Worm (Caenorhabditis elegans) whole organism, L3 larva: Measurements from ENCODE around the gene sox-2.

Source experiments
- R02D3.7 ChIP-seq: fragments of 150-350 bp; optimal IDR thresholded peaks from 2 replicates; lab custom pipeline; 2014; ENCODE audit warnings: missing biosample characterization, missing genetic modification characterization
- ZK546.5 ChIP-seq: sonication (generic microtip); optimal IDR thresholded peaks from 2 replicates; lab custom pipeline; 2017; ENCODE audit warnings: missing biosample characterization, missing genetic modification characterization
- aly-2 ChIP-seq: fragments of 150-350 bp; optimal IDR thresholded peaks from 2 replicates; lab custom pipeline; 2014; ENCODE audit warnings: missing biosample characterization, missing genetic modification characterization
- ama-1 ChIP-seq: fragments of 150-350 bp; optimal IDR thresholded peaks from 2 replicates; lab custom pipeline; 2018
- ceh-28 ChIP-seq: fragments of 150-350 bp; optimal IDR thresholded peaks from 2 replicates; lab custom pipeline; 2014; ENCODE audit warnings: missing biosample characterization, missing genetic modification reagents, missing genetic modification characterization
- ceh-82 ChIP-seq: fragments of 150-350 bp; optimal IDR thresholded peaks from 2 replicates; lab custom pipeline; 2014; ENCODE audit warnings: missing biosample characterization, missing genetic modification characterization
- ceh-9 ChIP-seq: sonication (generic microtip); optimal IDR thresholded peaks from 2 replicates; lab custom pipeline; 2018; ENCODE audit warnings: missing biosample characterization, missing genetic modification characterization
- daf-12 ChIP-seq: fragments of 150-350 bp; optimal IDR thresholded peaks from 2 replicates; lab custom pipeline; 2014; ENCODE audit warnings: missing biosample characterization, missing genetic modification reagents, missing genetic modification characterization
- egl-27 ChIP-seq: sonication (generic microtip); optimal IDR thresholded peaks from 4 replicates; lab custom pipeline; 2017; ENCODE audit warnings: missing biosample characterization, missing genetic modification reagents, missing genetic modification characterization
- egl-5 ChIP-seq: fragments of 150-350 bp; optimal IDR thresholded peaks from 2 replicates; lab custom pipeline; 2017; ENCODE audit warnings: missing biosample characterization, missing genetic modification reagents, missing genetic modification characterization, inconsistent platforms
- elt-1 ChIP-seq: fragments of 150-350 bp; optimal IDR thresholded peaks from 2 replicates; lab custom pipeline; 2014; ENCODE audit warnings: missing biosample characterization, missing genetic modification characterization
- elt-2 ChIP-seq: sonication (generic microtip); optimal IDR thresholded peaks from 2 replicates; lab custom pipeline; 2016; ENCODE audit warnings: missing genetic modification reagents, mild to moderate bottlenecking, missing genetic modification characterization, missing compliant biosample characterization
- elt-3 ChIP-seq, 3 experiments: fragments of 150-350 bp in 1 of 3; sonication (generic microtip) in 2 of 3; optimal IDR thresholded peaks; 2 replicates in 2 of 3; 4 replicates in 1 of 3; lab custom pipeline; 2014 to 2017; ENCODE audit warnings: missing biosample characterization in 3 of 3, missing genetic modification characterization in 3 of 3
- eor-1 ChIP-seq, 2 experiments: fragments of 150-350 bp; optimal IDR thresholded peaks; 2 replicates each; lab custom pipeline; 2014 to 2018; ENCODE audit warnings: missing biosample characterization in 2 of 2, missing genetic modification characterization in 2 of 2
- fkh-10 ChIP-seq: sonication (generic microtip); optimal IDR thresholded peaks from 2 replicates; lab custom pipeline; 2017; ENCODE audit warnings: missing biosample characterization, missing genetic modification reagents, missing genetic modification characterization
- fkh-2 ChIP-seq: fragments of 150-350 bp; optimal IDR thresholded peaks from 2 replicates; lab custom pipeline; 2014; ENCODE audit warnings: missing biosample characterization, missing genetic modification reagents, missing genetic modification characterization
- fos-1 ChIP-seq: fragments of 150-350 bp; optimal IDR thresholded peaks from 2 replicates; lab custom pipeline; 2014; ENCODE audit warnings: missing biosample characterization, missing genetic modification characterization
- hmg-11 ChIP-seq: sonication (generic microtip); optimal IDR thresholded peaks from 2 replicates; lab custom pipeline; 2016; ENCODE audit warnings: missing genetic modification characterization, missing compliant biosample characterization
- jun-1 ChIP-seq: fragments of 150-350 bp; optimal IDR thresholded peaks from 2 replicates; lab custom pipeline; 2014; ENCODE audit warnings: missing biosample characterization, missing genetic modification reagents, missing genetic modification characterization
- lin-15B ChIP-seq: fragments of 150-350 bp; optimal IDR thresholded peaks from 2 replicates; lab custom pipeline; 2014; ENCODE audit warnings: missing biosample characterization, missing genetic modification characterization
- lin-39 ChIP-seq: fragments of 150-350 bp; optimal IDR thresholded peaks from 2 replicates; lab custom pipeline; 2018; ENCODE audit warnings: missing biosample characterization, missing genetic modification reagents, missing genetic modification characterization
- lsy-12 ChIP-seq: sonication (generic microtip); optimal IDR thresholded peaks from 2 replicates; lab custom pipeline; 2016; ENCODE audit warnings: mild to moderate bottlenecking, missing genetic modification characterization, missing compliant biosample characterization
- mdl-1 ChIP-seq: fragments of 150-350 bp; optimal IDR thresholded peaks from 2 replicates; lab custom pipeline; 2014; ENCODE audit warnings: missing biosample characterization, missing genetic modification characterization
- mml-1 ChIP-seq: fragments of 150-350 bp; sonication (generic microtip); optimal IDR thresholded peaks from 3 replicates; lab custom pipeline; 2014; ENCODE audit warnings: missing biosample characterization, missing genetic modification characterization
- nfya-1 ChIP-seq: sonication (generic microtip); optimal IDR thresholded peaks from 2 replicates; lab custom pipeline; 2017; ENCODE audit warnings: missing genetic modification characterization, mild to moderate bottlenecking, missing compliant biosample characterization, antibody characterized with exemption, moderate library complexity; ENCODE audit not compliant: insufficient read depth
- nhr-11 ChIP-seq: fragments of 150-350 bp; optimal IDR thresholded peaks from 2 replicates; lab custom pipeline; 2014; ENCODE audit warnings: missing biosample characterization, missing genetic modification characterization
- nhr-12 ChIP-seq: fragments of 150-350 bp; optimal IDR thresholded peaks from 2 replicates; lab custom pipeline; 2014; ENCODE audit warnings: missing biosample characterization, missing genetic modification characterization
- nhr-23 ChIP-seq: fragments of 150-350 bp; optimal IDR thresholded peaks from 2 replicates; lab custom pipeline; 2014; ENCODE audit warnings: missing biosample characterization, missing genetic modification reagents, missing genetic modification characterization
- nhr-237 ChIP-seq: fragments of 150-350 bp; optimal IDR thresholded peaks from 2 replicates; lab custom pipeline; 2014; ENCODE audit warnings: missing biosample characterization, missing genetic modification characterization
- nhr-25 ChIP-seq: sonication (generic microtip); optimal IDR thresholded peaks from 2 replicates; lab custom pipeline; 2017; ENCODE audit warnings: missing biosample characterization, missing genetic modification characterization
- nhr-28 ChIP-seq: fragments of 150-350 bp; optimal IDR thresholded peaks from 2 replicates; lab custom pipeline; 2014; ENCODE audit warnings: missing biosample characterization, missing genetic modification characterization
- nhr-43 ChIP-seq: sonication (generic microtip); optimal IDR thresholded peaks from 2 replicates; lab custom pipeline; 2016; ENCODE audit warnings: mild to moderate bottlenecking, missing genetic modification characterization, missing compliant biosample characterization; ENCODE audit not compliant: poor library complexity, severe bottlenecking
- nhr-67 ChIP-seq: fragments of 150-350 bp; optimal IDR thresholded peaks from 2 replicates; lab custom pipeline; 2014; ENCODE audit warnings: missing biosample characterization, missing genetic modification characterization
- nhr-76 ChIP-seq: fragments of 150-350 bp; sonication (generic microtip); optimal IDR thresholded peaks from 5 replicates; lab custom pipeline; 2014; ENCODE audit warnings: missing biosample characterization, missing genetic modification characterization
- nhr-77 ChIP-seq: fragments of 150-350 bp; optimal IDR thresholded peaks from 2 replicates; lab custom pipeline; 2014; ENCODE audit warnings: missing biosample characterization, missing genetic modification characterization
- pha-4 ChIP-seq: fragments of 150-350 bp; optimal IDR thresholded peaks from 2 replicates; lab custom pipeline; 2014; ENCODE audit warnings: missing biosample characterization, missing genetic modification reagents, missing genetic modification characterization
- pqm-1 ChIP-seq: fragments of 150-350 bp; optimal IDR thresholded peaks from 2 replicates; lab custom pipeline; 2017; ENCODE audit warnings: missing biosample characterization, missing genetic modification characterization, inconsistent platforms
- sea-2 ChIP-seq: fragments of 150-350 bp; sonication (generic microtip); optimal IDR thresholded peaks from 4 replicates; lab custom pipeline; 2014; ENCODE audit warnings: missing biosample characterization, missing genetic modification reagents, missing genetic modification characterization
- snpc-4 ChIP-seq: fragments of 150-350 bp; optimal IDR thresholded peaks from 2 replicates; lab custom pipeline; 2014; ENCODE audit warnings: missing biosample characterization, missing genetic modification characterization
- tbx-2 ChIP-seq: sonication (generic microtip); optimal IDR thresholded peaks from 2 replicates; lab custom pipeline; 2016; ENCODE audit warnings: mild to moderate bottlenecking, missing genetic modification characterization, missing compliant biosample characterization
- unc-39 ChIP-seq: sonication (generic microtip); optimal IDR thresholded peaks from 4 replicates; lab custom pipeline; 2017; ENCODE audit warnings: missing biosample characterization, missing genetic modification characterization
- unc-62 ChIP-seq: fragments of 150-350 bp; sonication (generic microtip); optimal IDR thresholded peaks from 4 replicates; lab custom pipeline; 2014; ENCODE audit warnings: missing biosample characterization, missing genetic modification reagents, missing genetic modification characterization
- zag-1 ChIP-seq: fragments of 150-350 bp; optimal IDR thresholded peaks from 2 replicates; lab custom pipeline; 2014; ENCODE audit warnings: missing biosample characterization, missing genetic modification characterization
- ztf-11 ChIP-seq: fragments of 150-350 bp; optimal IDR thresholded peaks from 2 replicates; lab custom pipeline; 2014; ENCODE audit warnings: missing biosample characterization, missing genetic modification characterization
- ztf-4 ChIP-seq: fragments of 150-350 bp; optimal IDR thresholded peaks from 2 replicates; lab custom pipeline; 2014; ENCODE audit warnings: missing biosample characterization, missing genetic modification characterization

The sox-2 gene

ce11 chrX:7485748-7486147 is 22.2 kb upstream of the sox-2 start, which contains the start of gene gly-12:
TSS of gene gly-12 (plus strand) at chrX:7485864.
- peak; percentile 89 for TF ChIP-seq elt-1
- peak; percentile 6 for TF ChIP-seq hmg-11
- TF ChIP-seq lin-39: peak; percentile 46
- peak; percentile 37 for TF ChIP-seq egl-5 (tag; lab: Kevin White, UChicago)
- TF ChIP-seq fos-1 (tag; lab: Kevin White, UChicago): no peak
- no peak for TF ChIP-seq nhr-77
- TF ChIP-seq nhr-23 (tag; lab: Kevin White, UChicago): peak; percentile 55
- peak; percentile 56 for TF ChIP-seq nhr-25
- peak; percentile 50 for TF ChIP-seq nfya-1 (tag; lab: Kevin White, UChicago)
- TF ChIP-seq, all 47 proteins: peak for 7

- TF ChIP-seq ama-1 (lab: Kevin White, UChicago): no peak
- TF ChIP-seq nhr-25: no peak
- no peak for TF ChIP-seq lsy-12 (tag; lab: Kevin White, UChicago)
- TF ChIP-seq ceh-28 (tag; lab: Kevin White, UChicago): no peak
- no peak for TF ChIP-seq aly-2 (tag; lab: Kevin White, UChicago)
- no peak for TF ChIP-seq ceh-9 (tag; lab: Kevin White, UChicago)
- no peak for TF ChIP-seq hmg-11
- no peak for TF ChIP-seq nhr-76 (tag; lab: Kevin White, UChicago)
- TF ChIP-seq elt-3 (tag; optimal IDR thresholded peaks at IDR 0.05; lab: Kevin White, UChicago): no peak
- TF ChIP-seq mdl-1 (tag; lab: Kevin White, UChicago): no peak
These were observed 17.2 kb upstream of the sox-2 start, which contains the start of gene F48E3.9 for ce11 chrX:7480756-7481155. TSS of gene F48E3.9 (plus strand) at chrX:7481056.

- no peak for TF ChIP-seq fkh-2 (tag; lab: Kevin White, UChicago)
- TF ChIP-seq nhr-12 (tag; lab: Kevin White, UChicago): no peak
- no peak for TF ChIP-seq fos-1 (tag; lab: Kevin White, UChicago)
- TF ChIP-seq mml-1 (tag; lab: Kevin White, UChicago): no peak
- no peak for TF ChIP-seq elt-1
- no peak for TF ChIP-seq sea-2 (GFP tag; lab: Kevin White, UChicago)
- no peak for TF ChIP-seq snpc-4 (tag; lab: Kevin White, UChicago)
- TF ChIP-seq, all 47 proteins: peak for 0
These were observed 15.4 kb upstream of the sox-2 start, which contains the start of gene mek-1 for ce11 chrX:7478948-7479347. TSS of gene mek-1 (plus strand) at chrX:7479248.

- TF ChIP-seq fkh-2 (tag; lab: Kevin White, UChicago): no peak
- TF ChIP-seq fkh-10 (GFP tag; lab: Kevin White, UChicago): peak; percentile 6
- TF ChIP-seq pha-4 (tag; lab: Kevin White, UChicago): peak; percentile 47
- no peak for TF ChIP-seq nhr-11 (tag; lab: Kevin White, UChicago)
- no peak for TF ChIP-seq ceh-82
- peak; percentile 17 for TF ChIP-seq ceh-28 (tag; lab: Kevin White, UChicago)
- peak; percentile 82 for TF ChIP-seq ama-1 (lab: Kevin White, UChicago)
- TF ChIP-seq elt-2 (tag; lab: Kevin White, UChicago): peak; percentile 35
- peak; percentile 51 for TF ChIP-seq nfya-1 (tag; lab: Kevin White, UChicago)
- TF ChIP-seq unc-62 (GFP tag; lab: Kevin White, UChicago): no peak
- TF ChIP-seq ztf-4 (tag; lab: Kevin White, UChicago): no peak
- no peak for TF ChIP-seq mdl-1 (tag; lab: Kevin White, UChicago)
- peak; percentile 6 for TF ChIP-seq egl-5 (tag; lab: Kevin White, UChicago)
- no peak for TF ChIP-seq nhr-28 (tag; lab: Kevin White, UChicago)
- TF ChIP-seq lsy-12 (tag; lab: Kevin White, UChicago): no peak
- no peak for TF ChIP-seq ceh-9 (tag; lab: Kevin White, UChicago)
- TF ChIP-seq nhr-25: peak; percentile 21
- TF ChIP-seq tbx-2 (tag; lab: Kevin White, UChicago): no peak
- TF ChIP-seq lin-39: peak; percentile 86
- TF ChIP-seq unc-39 (tag; lab: Kevin White, UChicago): no peak
- TF ChIP-seq ztf-11 (tag; lab: Kevin White, UChicago): no peak
- no peak for TF ChIP-seq nhr-12 (tag; lab: Kevin White, UChicago)
- no peak for TF ChIP-seq nhr-23 (tag; lab: Kevin White, UChicago)
- no peak for TF ChIP-seq zag-1 (tag; lab: Kevin White, UChicago)
- no peak for TF ChIP-seq ZK546.5 (tag; lab: Kevin White, UChicago)
- no peak for TF ChIP-seq daf-12 (tag; lab: Kevin White, UChicago)
- no peak for TF ChIP-seq egl-27 (tag; lab: Kevin White, UChicago)
- no peak for TF ChIP-seq nhr-77
- no peak for TF ChIP-seq eor-1 (tag; optimal IDR thresholded peaks at IDR 0.05; lab: Kevin White, UChicago)
- peak; percentile 3 for TF ChIP-seq elt-1
- no peak for TF ChIP-seq aly-2 (tag; lab: Kevin White, UChicago)
- no peak for TF ChIP-seq jun-1
- TF ChIP-seq pqm-1 (tag; lab: Kevin White, UChicago): no peak
- TF ChIP-seq nhr-67 (tag; lab: Kevin White, UChicago): no peak
- peak; percentile 6 for TF ChIP-seq lin-15B
- TF ChIP-seq fos-1 (tag; lab: Kevin White, UChicago): no peak
- TF ChIP-seq nhr-76 (tag; lab: Kevin White, UChicago): no peak
- no peak for TF ChIP-seq nhr-43 (tag; lab: Kevin White, UChicago)
- TF ChIP-seq R02D3.7 (tag; lab: Kevin White, UChicago): no peak
- TF ChIP-seq nhr-237 (tag; lab: Kevin White, UChicago): no peak
- no peak for TF ChIP-seq mml-1 (tag; lab: Kevin White, UChicago)
These were observed 14.9 kb upstream of the sox-2 start for ce11 chrX:7478476-7478875.
